Fruit fly (Drosophila melanogaster) whole organism, embryonic: ENCODE results near the gene CG15773.

Source experiments
- Bgb ChIP-seq: fragments of 200-800 bp; sonication (Bioruptor generic); IDR thresholded peaks from 2 replicates; pipeline ENCODE4 v1.3.6; 2022; ENCODE audit warnings: missing biosample characterization, missing genetic modification characterization; ENCODE audit not compliant: partially characterized antibody
- BtbVII ChIP-seq: fragments of 200-800 bp; sonication (Bioruptor generic); optimal IDR thresholded peaks from 3 replicates; lab custom pipeline; 2017; ENCODE audit warnings: missing biosample characterization, mild to moderate bottlenecking, missing genetic modification characterization
- CG10267 ChIP-seq: fragments of 200-800 bp; sonication (Bioruptor generic); optimal IDR thresholded peaks from 2 replicates; lab custom pipeline; 2018; ENCODE audit warnings: missing biosample characterization, mild to moderate bottlenecking, missing genetic modification characterization, moderate library complexity
- CG10543 ChIP-seq: fragments of 200-800 bp; sonication (Bioruptor generic); optimal IDR thresholded peaks from 3 replicates; lab custom pipeline; 2017; ENCODE audit warnings: missing biosample characterization, mild to moderate bottlenecking, missing genetic modification characterization, moderate library complexity
- CG12071 ChIP-seq: fragments of 200-800 bp; sonication (Bioruptor generic); optimal IDR thresholded peaks from 3 replicates; lab custom pipeline; 2018; ENCODE audit warnings: missing biosample characterization, mild to moderate bottlenecking, missing genetic modification characterization
- CG12104 ChIP-seq: fragments of 200-800 bp; sonication (Bioruptor generic); optimal IDR thresholded peaks from 3 replicates; lab custom pipeline; 2016; ENCODE audit warnings: missing biosample characterization, missing genetic modification characterization
- CG12391 ChIP-seq: fragments of 200-800 bp; sonication (Bioruptor generic); optimal IDR thresholded peaks from 3 replicates; lab custom pipeline; 2018; ENCODE audit warnings: missing biosample characterization, mild to moderate bottlenecking, missing genetic modification characterization, moderate library complexity
- CG17361 ChIP-seq: fragments of 200-800 bp; sonication (Bioruptor generic); IDR thresholded peaks from 3 replicates; pipeline ENCODE4 v1.3.6; 2022; ENCODE audit warnings: missing biosample characterization, missing genetic modification characterization
- CG1832 ChIP-seq: fragments of 200-800 bp; sonication (Bioruptor generic); optimal IDR thresholded peaks from 2 replicates; lab custom pipeline; 2017; ENCODE audit warnings: missing biosample characterization, mild to moderate bottlenecking, missing genetic modification characterization, inconsistent platforms
- CG3995 ChIP-seq: fragments of 200-800 bp; sonication (Bioruptor generic); optimal IDR thresholded peaks from 3 replicates; lab custom pipeline; 2016; ENCODE audit warnings: missing biosample characterization, missing genetic modification characterization
- CG42726 ChIP-seq: fragments of 200-800 bp; sonication (Bioruptor generic); IDR thresholded peaks from 2 replicates; pipeline ENCODE4 v1.3.6; 2022; ENCODE audit warnings: missing biosample characterization, missing genetic modification characterization; ENCODE audit not compliant: partially characterized antibody
- CG4328 ChIP-seq: fragments of 200-800 bp; sonication (Bioruptor generic); optimal IDR thresholded peaks from 3 replicates; lab custom pipeline; 2017; ENCODE audit warnings: missing biosample characterization, missing genetic modification reagents, missing genetic modification characterization
- CG6254 ChIP-seq: fragments of 200-800 bp; sonication (Bioruptor generic); optimal IDR thresholded peaks from 3 replicates; lab custom pipeline; 2017; ENCODE audit warnings: mild to moderate bottlenecking, missing biosample characterization, missing genetic modification reagents, missing genetic modification characterization
- CG6791 ChIP-seq: fragments of 200-800 bp; sonication (Bioruptor generic); IDR thresholded peaks from 3 replicates; pipeline ENCODE4 v1.3.6; 2022; ENCODE audit warnings: missing biosample characterization, missing genetic modification characterization; ENCODE audit not compliant: partially characterized antibody
- CG7928 ChIP-seq: fragments of 200-800 bp; sonication (Bioruptor generic); optimal IDR thresholded peaks from 2 replicates; lab custom pipeline; 2017; ENCODE audit warnings: missing biosample characterization, mild to moderate bottlenecking, missing genetic modification characterization
- CG7987 ChIP-seq: fragments of 200-800 bp; sonication (Bioruptor generic); optimal IDR thresholded peaks from 2 replicates; lab custom pipeline; 2018; ENCODE audit warnings: missing biosample characterization, mild to moderate bottlenecking, missing genetic modification characterization, moderate library complexity
- CG8359 ChIP-seq: fragments of 200-800 bp; sonication (Bioruptor generic); optimal IDR thresholded peaks from 2 replicates; lab custom pipeline; 2017; ENCODE audit warnings: missing biosample characterization, mild to moderate bottlenecking, missing genetic modification characterization, borderline replicate concordance
- CG8388 ChIP-seq: fragments of 200-800 bp; sonication (Bioruptor generic); optimal IDR thresholded peaks from 2 replicates; lab custom pipeline; 2019; ENCODE audit warnings: missing biosample characterization, mild to moderate bottlenecking, missing genetic modification characterization, moderate library complexity
- CG8765 ChIP-seq: fragments of 200-800 bp; sonication (Bioruptor generic); IDR thresholded peaks from 2 replicates; pipeline ENCODE4 v1.3.6; 2022; ENCODE audit warnings: missing biosample characterization, missing genetic modification characterization
- Fer3 ChIP-seq: fragments of 200-800 bp; sonication (Bioruptor generic); optimal IDR thresholded peaks from 2 replicates; lab custom pipeline; 2018; ENCODE audit warnings: missing biosample characterization, mild to moderate bottlenecking, missing genetic modification characterization, moderate library complexity
- H15 ChIP-seq: fragments of 200-800 bp; sonication (Bioruptor generic); IDR thresholded peaks from 3 replicates; pipeline ENCODE4 v1.3.6; 2022; ENCODE audit warnings: missing biosample characterization, missing genetic modification characterization
- HmgZ ChIP-seq: fragments of 200-800 bp; sonication (Bioruptor generic); optimal IDR thresholded peaks from 2 replicates; lab custom pipeline; 2018; ENCODE audit warnings: missing biosample characterization, mild to moderate bottlenecking, missing genetic modification characterization
- Hmx ChIP-seq: fragments of 200-800 bp; sonication (Bioruptor generic); optimal IDR thresholded peaks from 2 replicates; lab custom pipeline; 2016; ENCODE audit warnings: missing biosample characterization, missing genetic modification characterization
- NFAT ChIP-seq: fragments of 200-800 bp; sonication (Bioruptor generic); IDR thresholded peaks from 2 replicates; pipeline ENCODE4 v1.3.6; 2022; ENCODE audit warnings: missing biosample characterization, missing genetic modification characterization
- Neu2 ChIP-seq: fragments of 200-800 bp; sonication (Bioruptor generic); optimal IDR thresholded peaks from 3 replicates; lab custom pipeline; 2016; ENCODE audit warnings: missing biosample characterization, missing genetic modification characterization, borderline replicate concordance
- Pdp1 ChIP-seq, 2 experiments: fragments of 200-800 bp; sonication (Bioruptor generic); optimal IDR thresholded peaks; 3 replicates each; lab custom pipeline; 2016; ENCODE audit warnings: missing biosample characterization in 2 of 2, missing genetic modification characterization in 2 of 2, mild to moderate bottlenecking in 1 of 2, moderate library complexity in 1 of 2
- Scr ChIP-seq: fragments of 200-800 bp; sonication (Bioruptor generic); IDR thresholded peaks from 2 replicates; pipeline ENCODE4 v1.3.6; 2022; ENCODE audit warnings: missing biosample characterization, missing genetic modification characterization; ENCODE audit not compliant: partially characterized antibody
- Spps ChIP-seq: fragments of 200-800 bp; sonication (Bioruptor generic); optimal IDR thresholded peaks from 2 replicates; lab custom pipeline; 2018; ENCODE audit warnings: missing biosample characterization, mild to moderate bottlenecking, missing genetic modification characterization
- ab ChIP-seq: fragments of 200-800 bp; sonication (Bioruptor generic); optimal IDR thresholded peaks from 2 replicates; lab custom pipeline; 2016; ENCODE audit warnings: missing biosample characterization, missing genetic modification characterization
- abd-A ChIP-seq: fragments of 200-800 bp; sonication (Bioruptor generic); optimal IDR thresholded peaks from 3 replicates; lab custom pipeline; 2019; ENCODE audit warnings: missing biosample characterization, mild to moderate bottlenecking, missing genetic modification characterization, moderate library complexity
- ap ChIP-seq: fragments of 200-800 bp; sonication (Bioruptor generic); IDR thresholded peaks from 2 replicates; pipeline ENCODE4 v1.3.6; 2022; ENCODE audit warnings: missing biosample characterization, missing genetic modification characterization
- bowl ChIP-seq: fragments of 200-800 bp; sonication (Bioruptor generic); IDR thresholded peaks from 2 replicates; pipeline ENCODE4 v1.3.6; 2022; ENCODE audit warnings: missing biosample characterization, missing genetic modification characterization
- crol ChIP-seq: fragments of 200-800 bp; sonication (Bioruptor generic); IDR thresholded peaks from 2 replicates; pipeline ENCODE4 v1.3.6; 2022; ENCODE audit warnings: missing biosample characterization, missing genetic modification characterization
- cwo ChIP-seq: fragments of 200-800 bp; sonication (Bioruptor generic); optimal IDR thresholded peaks from 3 replicates; lab custom pipeline; 2017; ENCODE audit warnings: missing biosample characterization, missing genetic modification characterization, mild to moderate bottlenecking, moderate library complexity, missing genetic modification reagents
- dmrt11E ChIP-seq: fragments of 200-800 bp; sonication (Bioruptor generic); optimal IDR thresholded peaks from 3 replicates; lab custom pipeline; 2018; ENCODE audit warnings: missing biosample characterization, mild to moderate bottlenecking, missing genetic modification characterization, moderate library complexity
- dmrt99B ChIP-seq: fragments of 200-800 bp; sonication (Bioruptor generic); optimal IDR thresholded peaks from 2 replicates; lab custom pipeline; 2018; ENCODE audit warnings: missing biosample characterization, mild to moderate bottlenecking, missing genetic modification characterization, moderate library complexity
- en ChIP-seq: fragments of 200-800 bp; sonication (Bioruptor generic); optimal IDR thresholded peaks from 2 replicates; lab custom pipeline; 2016; ENCODE audit warnings: missing biosample characterization, missing genetic modification characterization
- fd3F ChIP-seq: fragments of 200-800 bp; sonication (Bioruptor generic); optimal IDR thresholded peaks from 2 replicates; lab custom pipeline; 2018; ENCODE audit warnings: missing biosample characterization, mild to moderate bottlenecking, missing genetic modification characterization, moderate library complexity
- her ChIP-seq: fragments of 200-800 bp; sonication (Bioruptor generic); optimal IDR thresholded peaks from 2 replicates; lab custom pipeline; 2016; ENCODE audit warnings: missing biosample characterization, missing genetic modification characterization
- inv ChIP-seq: fragments of 200-800 bp; sonication (Bioruptor generic); IDR thresholded peaks from 2 replicates; pipeline ENCODE4 v1.3.6; 2022; ENCODE audit warnings: missing biosample characterization, missing genetic modification characterization; ENCODE audit not compliant: partially characterized antibody
- oc ChIP-seq: fragments of 200-800 bp; sonication (Bioruptor generic); optimal IDR thresholded peaks from 2 replicates; lab custom pipeline; 2018; ENCODE audit warnings: missing biosample characterization, mild to moderate bottlenecking, missing genetic modification characterization, moderate library complexity
- pfk ChIP-seq: fragments of 200-800 bp; sonication (Bioruptor generic); optimal IDR thresholded peaks from 2 replicates; lab custom pipeline; 2018; ENCODE audit warnings: missing biosample characterization, mild to moderate bottlenecking, missing genetic modification characterization, moderate library complexity
- pho ChIP-seq: fragments of 200-800 bp; sonication (Bioruptor generic); optimal IDR thresholded peaks from 2 replicates; lab custom pipeline; 2016; ENCODE audit warnings: missing biosample characterization, missing genetic modification characterization
- pum ChIP-seq: fragments of 200-800 bp; sonication (Bioruptor generic); optimal IDR thresholded peaks from 2 replicates; lab custom pipeline; 2016; ENCODE audit warnings: missing biosample characterization, missing genetic modification characterization
- run ChIP-seq: fragments of 200-800 bp; sonication (Bioruptor generic); optimal IDR thresholded peaks from 3 replicates; lab custom pipeline; 2018; ENCODE audit warnings: missing biosample characterization, mild to moderate bottlenecking, missing genetic modification characterization
- salm ChIP-seq: fragments of 200-800 bp; sonication (Bioruptor generic); optimal IDR thresholded peaks from 2 replicates; lab custom pipeline; 2018; ENCODE audit warnings: missing biosample characterization, mild to moderate bottlenecking, missing genetic modification characterization
- tio ChIP-seq: fragments of 200-800 bp; sonication (Bioruptor generic); optimal IDR thresholded peaks from 2 replicates; lab custom pipeline; 2017; ENCODE audit warnings: missing biosample characterization, missing genetic modification characterization, inconsistent platforms
- tx ChIP-seq: fragments of 200-800 bp; sonication (Bioruptor generic); optimal IDR thresholded peaks from 2 replicates; lab custom pipeline; 2016; ENCODE audit warnings: missing biosample characterization, missing genetic modification characterization

Gene CG15773

dm6 chrX:5699824-5700498 lies 32.6 kb upstream of the CG15773 start (continued):
- TF ChIP-seq Fer3 (tag; lab: Kevin White, UChicago) (peak; percentile 43), CG17361 (GFP tag; lab: Robert Waterston, UW) (peak; percentile 82), cwo (GFP tag; lab: Kevin White, UChicago) (peak; percentile 48), run (tag; lab: Kevin White, UChicago) (peak; percentile 38), bowl (GFP tag; lab: Robert Waterston, UW) (no peak), fd3F (GFP tag; lab: Kevin White, UChicago) (peak; percentile 40), Pdp1 (GFP tag; optimal IDR thresholded peaks at IDR 0.05; lab: Kevin White, UChicago) (peak; percentile 47 to 57), CG8359 (GFP tag; lab: Kevin White, UChicago) (no peak), CG7928 (no peak), CG42726 (GFP tag; lab: Robert Waterston, UW) (no peak), dmrt99B (tag; lab: Kevin White, UChicago) (peak; percentile 81), CG8388 (peak; percentile 75), abd-A (tag; lab: Kevin White, UChicago) (peak; percentile 67), salm (tag; lab: Kevin White, UChicago) (peak; percentile 42), HmgZ (tag; lab: Kevin White, UChicago) (peak; percentile 11), pum (GFP tag; lab: Kevin White, UChicago) (peak; percentile 48), pho (GFP tag; lab: Kevin White, UChicago) (no peak), CG8765 (GFP tag; lab: Robert Waterston, UW) (no peak), tx (GFP tag; lab: Kevin White, UChicago) (peak; percentile 9), CG6254 (GFP tag; lab: Kevin White, UChicago) (peak; percentile 46), CG10267 (tag; lab: Kevin White, UChicago) (peak; percentile 52), CG12391 (tag; lab: Kevin White, UChicago) (peak; percentile 76), Neu2 (GFP tag; lab: Kevin White, UChicago) (no peak), H15 (GFP tag; lab: Robert Waterston, UW) (peak; percentile 33; the same call in 1 of the 3 replicates), ab (GFP tag; lab: Kevin White, UChicago) (no peak), CG3995 (no peak), CG12104 (no peak), pfk (no peak), Bgb (GFP tag; lab: Robert Waterston, UW) (no peak), CG4328 (GFP tag; lab: Kevin White, UChicago) (no peak), tio (peak; percentile 11), crol (GFP tag; lab: Robert Waterston, UW) (peak; percentile 95), her (GFP tag; lab: Kevin White, UChicago) (no peak), ap (peak; percentile 69), BtbVII (GFP tag; lab: Kevin White, UChicago) (peak; percentile 26), en (GFP tag; lab: Kevin White, UChicago) (no peak), CG1832 (no peak), CG7987 (GFP tag; lab: Kevin White, UChicago) (no peak), CG12071 (peak; percentile 40), oc (tag; lab: Kevin White, UChicago) (peak; percentile 22), Hmx (GFP tag; lab: Kevin White, UChicago) (no peak), inv (no peak), Spps (tag; lab: Kevin White, UChicago) (peak; percentile 15), CG10543 (GFP tag; lab: Kevin White, UChicago) (peak; percentile 70), CG6791 (GFP tag; lab: Robert Waterston, UW) (no peak), dmrt11E (peak; percentile 43), Scr (GFP tag; lab: Robert Waterston, UW) (no peak), NFAT (no peak)
